Worm (Caenorhabditis elegans): ENCODE data around the gene tank-1.

DNA sequence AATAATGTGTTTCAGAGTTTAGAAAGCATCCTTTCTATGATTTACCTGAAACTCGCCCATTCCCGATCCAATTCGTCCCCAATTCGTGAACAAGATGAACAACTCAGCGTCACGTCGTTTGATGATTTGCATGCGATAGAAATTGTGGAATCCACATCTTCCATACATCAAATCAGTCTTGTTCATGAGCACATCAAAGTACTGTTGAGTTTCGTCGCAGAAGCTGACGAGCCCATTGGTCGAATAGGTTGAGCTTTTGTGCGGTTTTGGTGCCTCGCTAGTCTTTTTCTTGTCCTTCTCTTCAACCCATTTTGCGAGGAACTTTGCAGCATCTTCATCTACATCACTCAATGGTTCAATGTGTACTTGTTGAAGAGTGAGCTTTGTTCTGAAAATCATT lies 7.6 kb downstream of the tank-1 start:
- no peak for TF ChIP-seq him-1 (tag; optimal IDR thresholded peaks at IDR 0.05)
- TF ChIP-seq dao-5 (tag; optimal IDR thresholded peaks at IDR 0.05), result no peak
- TF ChIP-seq W03F9.2 (tag; optimal IDR thresholded peaks at IDR 0.05), result no peak

Data from whole organism, L4/young adult.